Fruit fly (Drosophila melanogaster): ENCODE data around the gene Pura.

- TF ChIP-seq Dll (optimal IDR thresholded peaks at IDR 0.05) (no peak), EcR (GFP tag; optimal IDR thresholded peaks at IDR 0.05) (no peak), psq (optimal IDR thresholded peaks at IDR 0.05) (no peak), usp (GFP tag; optimal IDR thresholded peaks at IDR 0.05) (no peak), CG8478 (optimal IDR thresholded peaks at IDR 0.05) (no peak), pan (optimal IDR thresholded peaks at IDR 0.05) (no peak)
Observed at dm6 chr3L:7650968-7651367, 58.1 kb downstream of the Pura start, which contains the start of gene PGRP-SD.

All from whole organism.